Fruit fly (Drosophila melanogaster): ENCODE data around the gene CG17294.

The CG17294 gene

DNA sequence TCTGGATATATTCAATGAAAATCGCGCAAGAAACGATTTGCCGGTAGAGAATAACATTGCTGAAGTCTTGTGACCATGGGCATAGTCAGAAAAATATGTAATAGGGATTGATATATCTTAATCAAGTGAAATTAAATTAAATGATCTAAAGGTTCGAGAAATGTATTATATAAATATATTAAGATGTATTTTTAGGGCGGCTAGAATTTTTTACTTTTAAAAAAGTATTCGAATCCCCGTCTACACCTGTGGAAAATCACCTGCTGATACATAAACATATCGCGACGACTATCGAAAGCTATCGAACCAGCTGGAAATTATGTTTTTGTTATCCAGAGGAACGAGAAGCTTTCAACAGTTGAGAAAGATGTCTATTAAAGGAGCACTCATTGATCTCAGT, at the start of gene CG17294, which contains the start of gene CG13390 (continued):
- peak; percentile 99 for TF ChIP-seq CG6276 (GFP tag; optimal IDR thresholded peaks at IDR 0.05)
- peak; percentile 98 for TF ChIP-seq CG16779 (tag; optimal IDR thresholded peaks at IDR 0.05)
- peak; percentile 97 for TF ChIP-seq dac (GFP tag; optimal IDR thresholded peaks at IDR 0.05)
- peak; percentile 99 for TF ChIP-seq Lpt (GFP tag; optimal IDR thresholded peaks at IDR 0.05)
- peak; percentile 99 for TF ChIP-seq Smox (GFP tag; optimal IDR thresholded peaks at IDR 0.05)
- TF ChIP-seq fkh (GFP tag; optimal IDR thresholded peaks at IDR 0.05), result peak; percentile 95
- peak; percentile 99 for TF ChIP-seq Sox102F (GFP tag; optimal IDR thresholded peaks at IDR 0.05)
- TF ChIP-seq svp (GFP tag), result peak; percentile 100

- no peak for TF ChIP-seq Eip75B (GFP tag; optimal IDR thresholded peaks at IDR 0.05)
- no peak for TF ChIP-seq CG7368 (GFP tag; optimal IDR thresholded peaks at IDR 0.05)
- TF ChIP-seq dsx (GFP tag; optimal IDR thresholded peaks at IDR 0.05; ENCODE audit: poor library complexity, severe bottlenecking), result no peak
- no peak for TF ChIP-seq Sox14 (GFP tag; optimal IDR thresholded peaks at IDR 0.05)
Measured at dm6 chr2L:8327272-8327555, 49.6 kb upstream of the CG17294 start, which contains the start of gene CG14275. Gene CG14275 (plus strand): TSS chr2L:8327456.

- TF ChIP-seq svp (GFP tag) (peak; percentile 3), fd85E (GFP tag; optimal IDR thresholded peaks at IDR 0.05) (no peak)
Measured at dm6 chr2L:8327783-8328327, 49.0 kb upstream of the CG17294 start.

DNA sequence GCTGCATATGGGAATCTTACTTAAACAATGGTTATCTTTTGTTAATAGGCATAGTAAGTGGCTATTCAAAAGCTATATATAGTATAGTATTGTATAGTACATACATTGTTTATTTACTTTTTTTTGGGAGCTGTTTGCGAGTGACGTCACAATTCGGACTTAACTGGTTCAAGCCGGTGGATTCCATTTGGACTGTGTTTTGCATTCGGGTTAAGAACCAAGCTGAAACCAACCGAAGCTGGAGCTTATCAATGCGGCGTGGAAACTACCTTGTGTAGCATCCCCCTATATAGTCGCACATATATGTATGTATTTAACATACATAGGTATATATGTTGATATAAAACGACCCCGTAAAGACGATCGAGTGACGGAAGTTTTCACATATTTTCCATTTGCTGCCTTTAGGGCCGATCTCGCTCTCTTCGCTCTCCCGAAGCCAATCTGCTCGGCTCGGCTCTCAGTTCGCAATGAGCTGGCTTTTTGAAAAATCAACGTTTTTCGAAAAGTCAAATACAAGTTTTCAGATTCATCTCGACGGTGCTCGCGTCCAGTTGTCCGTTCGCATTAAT, 48.2 kb upstream of the CG17294 start:
- TF ChIP-seq CG32006 (GFP tag; optimal IDR thresholded peaks at IDR 0.05) (no peak), Eip78C (GFP tag) (peak; percentile 33), svp (GFP tag) (peak; percentile 2)

DNA sequence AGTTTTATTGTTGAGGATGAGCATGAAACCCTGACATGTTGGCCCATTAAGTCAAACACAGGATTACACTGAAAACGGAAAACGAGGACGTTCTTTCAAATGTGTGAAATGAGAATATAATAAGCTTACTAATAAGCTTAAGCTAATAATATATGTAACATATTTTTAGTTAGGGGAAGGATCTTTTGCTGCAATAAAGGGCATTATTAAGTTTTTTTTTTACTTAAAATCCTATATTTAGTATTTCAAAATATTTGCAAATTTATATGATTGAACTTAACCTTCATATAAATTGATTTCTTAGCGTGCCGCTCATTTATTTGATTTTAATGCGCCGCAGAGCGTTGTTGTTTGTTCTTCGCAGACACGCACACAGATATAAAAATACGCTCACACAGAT, 43.6 kb upstream of the CG17294 start:
- TF ChIP-seq svp (GFP tag), result no peak
- TF ChIP-seq CG3919 (GFP tag; optimal IDR thresholded peaks at IDR 0.05), result no peak
- TF ChIP-seq Met (GFP tag; optimal IDR thresholded peaks at IDR 0.05), result no peak
- no peak for TF ChIP-seq Ets21C (GFP tag; optimal IDR thresholded peaks at IDR 0.05)
- no peak for TF ChIP-seq cyc (GFP tag; optimal IDR thresholded peaks at IDR 0.05)
- TF ChIP-seq CG31627 (GFP tag; optimal IDR thresholded peaks at IDR 0.05), result no peak
- no peak for TF ChIP-seq Sox102F (GFP tag; optimal IDR thresholded peaks at IDR 0.05)
- no peak for TF ChIP-seq topi (GFP tag; optimal IDR thresholded peaks at IDR 0.05)
- TF ChIP-seq CG9139 (GFP tag; optimal IDR thresholded peaks at IDR 0.05), result no peak
- no peak for TF ChIP-seq fkh (GFP tag; optimal IDR thresholded peaks at IDR 0.05)
- no peak for TF ChIP-seq CG6792 (GFP tag; optimal IDR thresholded peaks at IDR 0.05)
- no peak for TF ChIP-seq CG6163 (GFP tag; IDR thresholded peaks at IDR 0.05)
- TF ChIP-seq pdm3 (GFP tag; optimal IDR thresholded peaks at IDR 0.05), result no peak
- TF ChIP-seq Eip75B (GFP tag; optimal IDR thresholded peaks at IDR 0.05), result no peak
- TF ChIP-seq achi (GFP tag; optimal IDR thresholded peaks at IDR 0.05), result no peak
- no peak for TF ChIP-seq fd85E (GFP tag; optimal IDR thresholded peaks at IDR 0.05)
- TF ChIP-seq dsx (GFP tag; optimal IDR thresholded peaks at IDR 0.05; ENCODE audit: poor library complexity, severe bottlenecking), result no peak
- no peak for TF ChIP-seq Sox15 (GFP tag; optimal IDR thresholded peaks at IDR 0.05)
- no peak for TF ChIP-seq CG7368 (GFP tag; optimal IDR thresholded peaks at IDR 0.05)

- TF ChIP-seq salr (GFP tag; optimal IDR thresholded peaks at IDR 0.05) (no peak), CG1621 (tag; optimal IDR thresholded peaks at IDR 0.05) (no peak), vri (GFP tag; optimal IDR thresholded peaks at IDR 0.05) (no peak), Eip93F (GFP tag; optimal IDR thresholded peaks at IDR 0.05) (no peak), cyc (GFP tag; optimal IDR thresholded peaks at IDR 0.05) (no peak), Hr39 (GFP tag; optimal IDR thresholded peaks at IDR 0.05) (no peak), dac (GFP tag; optimal IDR thresholded peaks at IDR 0.05) (no peak), CG11294 (GFP tag; IDR thresholded peaks at IDR 0.05) (no peak), Smox (GFP tag; optimal IDR thresholded peaks at IDR 0.05) (no peak), Hr38 (GFP tag; optimal IDR thresholded peaks at IDR 0.05) (no peak), eg (GFP tag; IDR thresholded peaks at IDR 0.05) (no peak)
Measured at dm6 chr2L:8333624-8334023, 43.2 kb upstream of the CG17294 start.

All from whole organism, prepupa.